Worm (Caenorhabditis elegans): ENCODE measurements around the gene pax-3.

pax-3 gene

ce11 chrII:10200759-10201158 lies 54.4 kb downstream of the pax-3 start, which contains the start of gene arv-1 (continued):
- TF ChIP-seq snu-23 (GFP tag; optimal IDR thresholded peaks at IDR 0.05) (peak; percentile 70), efl-3 (GFP tag; optimal IDR thresholded peaks at IDR 0.05) (no peak), ets-5 (GFP tag; IDR thresholded peaks at IDR 0.05) (no peak), snpc-4 (tag; optimal IDR thresholded peaks at IDR 0.05) (no peak), lsy-2 (tag; optimal IDR thresholded peaks at IDR 0.05) (peak; percentile 82 to 83), lin-14 (GFP tag; optimal IDR thresholded peaks at IDR 0.05) (peak; percentile 78), blmp-1 (tag; optimal IDR thresholded peaks at IDR 0.05) (peak; percentile 63), unc-86 (tag; optimal IDR thresholded peaks at IDR 0.05) (peak; percentile 42), isw-1 (GFP tag; IDR thresholded peaks at IDR 0.05) (peak; percentile 43), dpl-1 (GFP tag; optimal IDR thresholded peaks at IDR 0.05) (peak; percentile 51 to 72 (median 70)), lin-15B (tag; optimal IDR thresholded peaks at IDR 0.05) (peak; percentile 49), irx-1 (tag; optimal IDR thresholded peaks at IDR 0.05) (peak; percentile 75), skn-1 (tag; optimal IDR thresholded peaks at IDR 0.05) (peak; percentile 5), C16A3.4 (tag; optimal IDR thresholded peaks at IDR 0.05) (peak; percentile 50), nhr-85 (tag) (peak; percentile 67), ztf-11 (tag; optimal IDR thresholded peaks at IDR 0.05) (peak in 1 of 2 experiments; percentile 78), ceh-8 (GFP tag; optimal IDR thresholded peaks at IDR 0.05) (no peak), mdl-1 (tag; optimal IDR thresholded peaks at IDR 0.05) (no peak), nhr-237 (tag; optimal IDR thresholded peaks at IDR 0.05) (no peak), hlh-4 (tag; optimal IDR thresholded peaks at IDR 0.05) (no peak), pqm-1 (tag; optimal IDR thresholded peaks at IDR 0.05) (no peak), nhr-76 (tag; optimal IDR thresholded peaks at IDR 0.05) (no peak), unc-130 (tag; optimal IDR thresholded peaks at IDR 0.05) (peak; percentile 66), ceh-88 (GFP tag; IDR thresholded peaks at IDR 0.05) (no peak; the same call in 1 of the 2 replicates), nhr-28 (tag; optimal IDR thresholded peaks at IDR 0.05) (no peak), nhr-90 (tag; optimal IDR thresholded peaks at IDR 0.05; ENCODE audit: poor library complexity) (peak; percentile 81), jun-1 (tag; optimal IDR thresholded peaks at IDR 0.05) (no peak), lin-39 (tag; optimal IDR thresholded peaks at IDR 0.05) (no peak), mep-1 (tag; optimal IDR thresholded peaks at IDR 0.05) (peak; percentile 63), F16B12.6 (tag; optimal IDR thresholded peaks at IDR 0.05) (peak; percentile 31), Y116A8C.19 (tag; optimal IDR thresholded peaks at IDR 0.05; ENCODE audit: borderline replicate concordance) (no peak), vab-15 (tag; optimal IDR thresholded peaks at IDR 0.05) (no peak), nhr-77 (tag; optimal IDR thresholded peaks at IDR 0.05) (no peak), sox-4 (tag; optimal IDR thresholded peaks at IDR 0.05) (peak; percentile 36), unc-62 (GFP tag; optimal IDR thresholded peaks at IDR 0.05) (no peak), swsn-7 (tag; optimal IDR thresholded peaks at IDR 0.05) (peak; percentile 61), ztf-4 (tag; optimal IDR thresholded peaks at IDR 0.05) (no peak), dsc-1 (tag; optimal IDR thresholded peaks at IDR 0.05) (peak; percentile 65), unc-30 (tag; optimal IDR thresholded peaks at IDR 0.05) (no peak), lin-35 (GFP tag; optimal IDR thresholded peaks at IDR 0.05) (peak; percentile 43 to 72), fkh-4 (tag; optimal IDR thresholded peaks at IDR 0.05; ENCODE audit: borderline replicate concordance) (peak; percentile 79), pag-3 (tag; optimal IDR thresholded peaks at IDR 0.05; ENCODE audit: borderline replicate concordance, insufficient read depth) (no peak)

DNA sequence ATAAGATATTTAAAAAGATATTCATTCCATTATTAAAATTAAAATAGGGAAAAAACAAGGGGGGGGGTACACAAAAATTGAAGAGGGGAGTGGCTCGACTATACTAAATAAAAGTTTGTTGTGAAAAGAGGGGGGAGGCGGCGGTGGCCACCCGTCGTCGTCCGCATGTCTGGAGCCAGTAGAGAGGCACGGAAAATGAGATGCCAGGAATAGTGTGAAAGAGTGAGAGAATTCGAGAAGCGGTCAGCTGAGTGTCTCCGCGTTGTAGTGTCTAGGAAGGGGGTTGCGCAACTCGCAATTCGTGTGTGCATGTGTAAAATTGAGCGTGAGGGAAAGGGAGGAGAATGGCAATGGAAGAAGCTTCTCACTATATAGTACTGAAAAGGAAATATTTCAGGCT lies 55.9 kb downstream of the pax-3 start:
- TF ChIP-seq Y116A8C.19 (tag; optimal IDR thresholded peaks at IDR 0.05; ENCODE audit: borderline replicate concordance), result no peak
- no peak for TF ChIP-seq zip-4 (GFP tag; optimal IDR thresholded peaks at IDR 0.05)
- TF ChIP-seq mdl-1 (tag; optimal IDR thresholded peaks at IDR 0.05), result peak in 1 of 2 experiments; percentile 8
- TF ChIP-seq nhr-77 (tag; optimal IDR thresholded peaks at IDR 0.05), result no peak
- TF ChIP-seq ceh-88 (GFP tag; IDR thresholded peaks at IDR 0.05), result no peak
- peak; percentile 5 for TF ChIP-seq nhr-71 (tag; optimal IDR thresholded peaks at IDR 0.05)
- TF ChIP-seq ceh-82 (tag; optimal IDR thresholded peaks at IDR 0.05), result peak in 1 of 3 experiments; percentile 27
- TF ChIP-seq mef-2 (tag; optimal IDR thresholded peaks at IDR 0.05), result no peak
- TF ChIP-seq ztf-4 (tag; optimal IDR thresholded peaks at IDR 0.05), result no peak
- peak; percentile 41 for TF ChIP-seq rnt-1 (tag; optimal IDR thresholded peaks at IDR 0.05)
- peak; percentile 27 for TF ChIP-seq dsc-1 (tag; optimal IDR thresholded peaks at IDR 0.05)
- no peak for TF ChIP-seq elt-3 (tag; optimal IDR thresholded peaks at IDR 0.05)
- no peak for TF ChIP-seq lin-13 (GFP tag; optimal IDR thresholded peaks at IDR 0.05)
- peak; percentile 26 for TF ChIP-seq nhr-11 (tag; optimal IDR thresholded peaks at IDR 0.05)
- TF ChIP-seq lir-3 (tag; optimal IDR thresholded peaks at IDR 0.05; ENCODE audit: poor library complexity), result no peak
- TF ChIP-seq lin-14 (GFP tag; optimal IDR thresholded peaks at IDR 0.05), result peak; percentile 53
- peak; percentile 7 for TF ChIP-seq nhr-47 (tag; optimal IDR thresholded peaks at IDR 0.05)
- TF ChIP-seq unc-130 (tag; optimal IDR thresholded peaks at IDR 0.05), result no peak
- TF ChIP-seq vab-15 (tag; optimal IDR thresholded peaks at IDR 0.05), result no peak
- no peak for TF ChIP-seq snu-23 (GFP tag; optimal IDR thresholded peaks at IDR 0.05)
- TF ChIP-seq nhr-12 (tag; optimal IDR thresholded peaks at IDR 0.05), result no peak

All from whole organism, L1 larva.